Worm (Caenorhabditis elegans) whole organism, midembryonic: Measurements from ENCODE around the gene ZK1248.5.

Experiments used
- T22C8.4 ChIP-seq: fragments of 200-800 bp; sonication (Bioruptor generic); IDR thresholded peaks from 2 replicates; pipeline ENCODE4 v1.3.6; 2022; ENCODE audit warnings: missing genetic modification characterization, missing compliant biosample characterization
- flt-1 ChIP-seq: fragments of 200-800 bp; sonication (Bioruptor generic); IDR thresholded peaks from 2 replicates; pipeline ENCODE4 v1.3.6; 2022; ENCODE audit warnings: missing genetic modification characterization, missing compliant biosample characterization
- klf-2 ChIP-seq: fragments of 200-800 bp; sonication (Bioruptor generic); conservative IDR thresholded peaks from 2 replicates; pipeline ENCODE4 v1.3.6; 2022; ENCODE audit warnings: missing genetic modification reagents, missing genetic modification characterization, missing compliant biosample characterization
- med-1 ChIP-seq: sonication (generic microtip); optimal IDR thresholded peaks from 2 replicates; lab custom pipeline; 2017; ENCODE audit warnings: missing genetic modification characterization, mild to moderate bottlenecking, missing compliant biosample characterization, antibody characterized with exemption, missing genetic modification reagents; ENCODE audit not compliant: insufficient read depth
- tab-1 ChIP-seq: fragments of 200-800 bp; sonication (Bioruptor generic); IDR thresholded peaks from 2 replicates; pipeline ENCODE4 v1.3.6; 2022; ENCODE audit warnings: missing genetic modification characterization, missing compliant biosample characterization
- ztf-23 ChIP-seq: fragments of 200-800 bp; sonication (Bioruptor generic); IDR thresholded peaks from 2 replicates; pipeline ENCODE4 v1.3.6; 2022; ENCODE audit warnings: missing genetic modification reagents, missing genetic modification characterization, missing compliant biosample characterization

- TF ChIP-seq med-1 = no peak
- no peak for TF ChIP-seq flt-1 (GFP tag; lab: Robert Waterston, UW)
- no peak for TF ChIP-seq klf-2 (GFP tag; lab: Robert Waterston, UW)
- TF ChIP-seq ztf-23 = no peak
- TF ChIP-seq T22C8.4 (GFP tag; lab: Robert Waterston, UW) = no peak
- no peak for TF ChIP-seq tab-1 (GFP tag; lab: Robert Waterston, UW)
These were observed 9.2 kb upstream of the ZK1248.5 start, which contains the start of the genes K05F1.9 and K05F1.1 for ce11 chrII:5801075-5801474.
